Fruit fly (Drosophila melanogaster) whole organism, prepupa: ENCODE data around the gene form3.

ENCODE experiments used
- CG10669 ChIP-seq: fragments of 200-800 bp; sonication (Bioruptor generic); optimal IDR thresholded peaks from 3 replicates; lab custom pipeline; 2018; ENCODE audit warnings: missing biosample characterization, mild to moderate bottlenecking, missing genetic modification characterization, moderate library complexity
- CG3032 ChIP-seq: fragments of 200-800 bp; optimal IDR thresholded peaks from 2 replicates; lab custom pipeline; 2019; ENCODE audit warnings: missing biosample characterization, mild to moderate bottlenecking, missing genetic modification characterization, moderate library complexity
- CG8632 ChIP-seq: fragments of 200-800 bp; sonication (Bioruptor generic); optimal IDR thresholded peaks from 3 replicates; lab custom pipeline; 2016; ENCODE audit warnings: missing biosample characterization, missing genetic modification characterization
- Sox102F ChIP-seq: fragments of 200-800 bp; sonication (Bioruptor generic); optimal IDR thresholded peaks from 2 replicates; lab custom pipeline; 2016; ENCODE audit warnings: missing biosample characterization, mild to moderate bottlenecking, missing genetic modification characterization

- TF ChIP-seq CG3032 (tag; lab: Kevin White, UChicago) (no peak), CG8632 (GFP tag; lab: Kevin White, UChicago) (no peak), CG10669 (no peak), Sox102F (GFP tag; lab: Kevin White, UChicago) (no peak)
Measured at dm6 chr3L:7149388-7149787, 54.8 kb downstream of the form3 start.
